Worm (Caenorhabditis elegans) whole organism, L3 larva: ENCODE data around the gene Y37H2A.7.

Experiments
- R02D3.7 ChIP-seq: fragments of 150-350 bp; optimal IDR thresholded peaks from 2 replicates; lab custom pipeline; 2014; ENCODE audit warnings: missing biosample characterization, missing genetic modification characterization
- aly-2 ChIP-seq: fragments of 150-350 bp; optimal IDR thresholded peaks from 2 replicates; lab custom pipeline; 2014; ENCODE audit warnings: missing biosample characterization, missing genetic modification characterization
- ceh-16 ChIP-seq: sonication (generic microtip); optimal IDR thresholded peaks from 2 replicates; lab custom pipeline; 2017; ENCODE audit warnings: missing biosample characterization, missing genetic modification characterization
- ceh-28 ChIP-seq: fragments of 150-350 bp; optimal IDR thresholded peaks from 2 replicates; lab custom pipeline; 2014; ENCODE audit warnings: missing biosample characterization, missing genetic modification reagents, missing genetic modification characterization
- ceh-82 ChIP-seq: fragments of 150-350 bp; optimal IDR thresholded peaks from 2 replicates; lab custom pipeline; 2014; ENCODE audit warnings: missing biosample characterization, missing genetic modification characterization
- egl-27 ChIP-seq: sonication (generic microtip); optimal IDR thresholded peaks from 4 replicates; lab custom pipeline; 2017; ENCODE audit warnings: missing biosample characterization, missing genetic modification reagents, missing genetic modification characterization
- egl-5 ChIP-seq: fragments of 150-350 bp; optimal IDR thresholded peaks from 2 replicates; lab custom pipeline; 2017; ENCODE audit warnings: missing biosample characterization, missing genetic modification reagents, missing genetic modification characterization, inconsistent platforms
- elt-1 ChIP-seq: fragments of 150-350 bp; optimal IDR thresholded peaks from 2 replicates; lab custom pipeline; 2014; ENCODE audit warnings: missing biosample characterization, missing genetic modification characterization
- elt-3 ChIP-seq, 3 experiments: fragments of 150-350 bp in 1 of 3; sonication (generic microtip) in 2 of 3; optimal IDR thresholded peaks; 2 replicates in 2 of 3; 4 replicates in 1 of 3; lab custom pipeline; 2014 to 2017; ENCODE audit warnings: missing biosample characterization in 3 of 3, missing genetic modification characterization in 3 of 3
- eor-1 ChIP-seq, 2 experiments: fragments of 150-350 bp; optimal IDR thresholded peaks; 2 replicates each; lab custom pipeline; 2014 to 2018; ENCODE audit warnings: missing biosample characterization in 2 of 2, missing genetic modification characterization in 2 of 2
- fkh-2 ChIP-seq: fragments of 150-350 bp; optimal IDR thresholded peaks from 2 replicates; lab custom pipeline; 2014; ENCODE audit warnings: missing biosample characterization, missing genetic modification reagents, missing genetic modification characterization
- fos-1 ChIP-seq: fragments of 150-350 bp; optimal IDR thresholded peaks from 2 replicates; lab custom pipeline; 2014; ENCODE audit warnings: missing biosample characterization, missing genetic modification characterization
- jun-1 ChIP-seq: fragments of 150-350 bp; optimal IDR thresholded peaks from 2 replicates; lab custom pipeline; 2014; ENCODE audit warnings: missing biosample characterization, missing genetic modification reagents, missing genetic modification characterization
- lin-15B ChIP-seq: fragments of 150-350 bp; optimal IDR thresholded peaks from 2 replicates; lab custom pipeline; 2014; ENCODE audit warnings: missing biosample characterization, missing genetic modification characterization
- lsy-12 ChIP-seq: sonication (generic microtip); optimal IDR thresholded peaks from 2 replicates; lab custom pipeline; 2016; ENCODE audit warnings: mild to moderate bottlenecking, missing genetic modification characterization, missing compliant biosample characterization
- mdl-1 ChIP-seq: fragments of 150-350 bp; optimal IDR thresholded peaks from 2 replicates; lab custom pipeline; 2014; ENCODE audit warnings: missing biosample characterization, missing genetic modification characterization
- nfya-1 ChIP-seq: sonication (generic microtip); optimal IDR thresholded peaks from 2 replicates; lab custom pipeline; 2017; ENCODE audit warnings: missing genetic modification characterization, mild to moderate bottlenecking, missing compliant biosample characterization, antibody characterized with exemption, moderate library complexity; ENCODE audit not compliant: insufficient read depth
- nhr-11 ChIP-seq: fragments of 150-350 bp; optimal IDR thresholded peaks from 2 replicates; lab custom pipeline; 2014; ENCODE audit warnings: missing biosample characterization, missing genetic modification characterization
- nhr-12 ChIP-seq: fragments of 150-350 bp; optimal IDR thresholded peaks from 2 replicates; lab custom pipeline; 2014; ENCODE audit warnings: missing biosample characterization, missing genetic modification characterization
- nhr-23 ChIP-seq: fragments of 150-350 bp; optimal IDR thresholded peaks from 2 replicates; lab custom pipeline; 2014; ENCODE audit warnings: missing biosample characterization, missing genetic modification reagents, missing genetic modification characterization
- nhr-237 ChIP-seq: fragments of 150-350 bp; optimal IDR thresholded peaks from 2 replicates; lab custom pipeline; 2014; ENCODE audit warnings: missing biosample characterization, missing genetic modification characterization
- nhr-25 ChIP-seq: sonication (generic microtip); optimal IDR thresholded peaks from 2 replicates; lab custom pipeline; 2017; ENCODE audit warnings: missing biosample characterization, missing genetic modification characterization
- nhr-28 ChIP-seq: fragments of 150-350 bp; optimal IDR thresholded peaks from 2 replicates; lab custom pipeline; 2014; ENCODE audit warnings: missing biosample characterization, missing genetic modification characterization
- nhr-43 ChIP-seq: sonication (generic microtip); optimal IDR thresholded peaks from 2 replicates; lab custom pipeline; 2016; ENCODE audit warnings: mild to moderate bottlenecking, missing genetic modification characterization, missing compliant biosample characterization; ENCODE audit not compliant: poor library complexity, severe bottlenecking
- nhr-67 ChIP-seq: fragments of 150-350 bp; optimal IDR thresholded peaks from 2 replicates; lab custom pipeline; 2014; ENCODE audit warnings: missing biosample characterization, missing genetic modification characterization
- nhr-76 ChIP-seq: fragments of 150-350 bp; sonication (generic microtip); optimal IDR thresholded peaks from 5 replicates; lab custom pipeline; 2014; ENCODE audit warnings: missing biosample characterization, missing genetic modification characterization
- pqm-1 ChIP-seq: fragments of 150-350 bp; optimal IDR thresholded peaks from 2 replicates; lab custom pipeline; 2017; ENCODE audit warnings: missing biosample characterization, missing genetic modification characterization, inconsistent platforms
- sea-2 ChIP-seq: fragments of 150-350 bp; sonication (generic microtip); optimal IDR thresholded peaks from 4 replicates; lab custom pipeline; 2014; ENCODE audit warnings: missing biosample characterization, missing genetic modification reagents, missing genetic modification characterization
- snpc-4 ChIP-seq: fragments of 150-350 bp; optimal IDR thresholded peaks from 2 replicates; lab custom pipeline; 2014; ENCODE audit warnings: missing biosample characterization, missing genetic modification characterization
- tbx-2 ChIP-seq: sonication (generic microtip); optimal IDR thresholded peaks from 2 replicates; lab custom pipeline; 2016; ENCODE audit warnings: mild to moderate bottlenecking, missing genetic modification characterization, missing compliant biosample characterization
- zag-1 ChIP-seq: fragments of 150-350 bp; optimal IDR thresholded peaks from 2 replicates; lab custom pipeline; 2014; ENCODE audit warnings: missing biosample characterization, missing genetic modification characterization
- ztf-11 ChIP-seq: fragments of 150-350 bp; optimal IDR thresholded peaks from 2 replicates; lab custom pipeline; 2014; ENCODE audit warnings: missing biosample characterization, missing genetic modification characterization

Gene Y37H2A.7

ce11 chrV:18141161-18141560 is 6.9 kb upstream of the Y37H2A.7 start, which contains the start of gene Y37H2A.11:
Gene Y37H2A.11 (plus strand): TSS chrV:18141461.
- TF ChIP-seq ceh-82 = no peak
- TF ChIP-seq elt-1 (tag; lab: Kevin White, UChicago) = no peak
- TF ChIP-seq R02D3.7 = no peak
- no peak for TF ChIP-seq lin-15B (tag; lab: Kevin White, UChicago)
- TF ChIP-seq elt-3 (tag; optimal IDR thresholded peaks at IDR 0.05; lab: Kevin White, UChicago) = no peak
- TF ChIP-seq fos-1 (tag; lab: Kevin White, UChicago) = no peak
- TF ChIP-seq egl-27 (tag; lab: Kevin White, UChicago) = no peak
- no peak for TF ChIP-seq jun-1 (tag; lab: Kevin White, UChicago)
- TF ChIP-seq nfya-1 (tag; lab: Kevin White, UChicago) = no peak
- no peak for TF ChIP-seq pqm-1 (tag; lab: Kevin White, UChicago)
- no peak for TF ChIP-seq egl-5 (tag; lab: Kevin White, UChicago)
- TF ChIP-seq eor-1 (tag; optimal IDR thresholded peaks at IDR 0.05; lab: Kevin White, UChicago) = no peak
- TF ChIP-seq nhr-67 (tag; lab: Kevin White, UChicago) = no peak
- TF ChIP-seq nhr-11 (tag; lab: Kevin White, UChicago) = no peak
- TF ChIP-seq nhr-12 = no peak
- TF ChIP-seq snpc-4 = no peak
- TF ChIP-seq nhr-23 (tag; lab: Kevin White, UChicago) = no peak
- TF ChIP-seq ceh-16 (tag; lab: Kevin White, UChicago) = no peak
- no peak for TF ChIP-seq nhr-25 (tag; lab: Kevin White, UChicago)

- TF ChIP-seq egl-27 (tag; lab: Kevin White, UChicago) (no peak), ztf-11 (tag; lab: Kevin White, UChicago) (no peak), R02D3.7 (no peak), lin-15B (tag; lab: Kevin White, UChicago) (no peak), ceh-16 (tag; lab: Kevin White, UChicago) (no peak), nhr-23 (tag; lab: Kevin White, UChicago) (no peak), nfya-1 (tag; lab: Kevin White, UChicago) (no peak), nhr-28 (tag; lab: Kevin White, UChicago) (no peak), aly-2 (tag; lab: Kevin White, UChicago) (no peak), nhr-11 (tag; lab: Kevin White, UChicago) (no peak), mdl-1 (tag; lab: Kevin White, UChicago) (no peak), fkh-2 (tag; lab: Kevin White, UChicago) (no peak), nhr-67 (tag; lab: Kevin White, UChicago) (no peak), nhr-237 (tag; lab: Kevin White, UChicago) (no peak), snpc-4 (no peak), egl-5 (tag; lab: Kevin White, UChicago) (no peak), elt-1 (tag; lab: Kevin White, UChicago) (no peak), nhr-43 (tag; lab: Kevin White, UChicago) (no peak), ceh-28 (no peak), sea-2 (GFP tag; lab: Kevin White, UChicago) (no peak)
Measured at ce11 chrV:18138695-18139094, 4.4 kb upstream of the Y37H2A.7 start, which contains the start of gene Y37H2A.10. Gene Y37H2A.10 (plus strand): TSS chrV:18138995.

DNA sequence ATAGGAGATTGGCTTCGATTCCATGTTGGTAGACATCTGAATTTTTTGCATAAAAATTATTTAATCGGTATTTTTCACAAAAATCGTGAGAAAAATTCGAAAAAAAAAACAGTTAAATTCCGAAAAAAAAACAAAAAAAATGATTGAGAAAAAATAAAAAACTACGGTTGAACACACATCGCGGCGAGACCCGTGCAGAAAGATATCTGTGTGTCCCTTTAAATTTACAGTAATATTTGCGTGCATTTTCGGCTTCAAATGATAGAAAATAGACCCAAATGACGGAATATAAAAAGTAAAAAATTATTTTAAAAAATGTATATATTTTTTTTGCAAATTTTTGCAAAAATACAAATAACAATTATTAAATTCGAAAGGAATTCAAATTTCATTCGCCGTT is 3.4 kb upstream of the Y37H2A.7 start:
- TF ChIP-seq nhr-25 (tag; lab: Kevin White, UChicago) = no peak
- TF ChIP-seq nhr-11 (tag; lab: Kevin White, UChicago) = no peak
- no peak for TF ChIP-seq sea-2 (GFP tag; lab: Kevin White, UChicago)
- no peak for TF ChIP-seq nhr-76
- no peak for TF ChIP-seq R02D3.7
- TF ChIP-seq aly-2 (tag; lab: Kevin White, UChicago) = no peak
- TF ChIP-seq eor-1 (tag; optimal IDR thresholded peaks at IDR 0.05; lab: Kevin White, UChicago) = no peak
- TF ChIP-seq zag-1 (tag; lab: Kevin White, UChicago) = no peak
- TF ChIP-seq ztf-11 (tag; lab: Kevin White, UChicago) = no peak

ce11 chrV:18133177-18133576 is 1.1 kb downstream of the Y37H2A.7 start, which contains the start of gene Y37H2A.18:
Gene Y37H2A.18 (minus strand): TSS chrV:18133277.
- TF ChIP-seq ztf-11 (tag; lab: Kevin White, UChicago) (no peak), lin-15B (tag; lab: Kevin White, UChicago) (no peak), ceh-16 (tag; lab: Kevin White, UChicago) (no peak), egl-5 (tag; lab: Kevin White, UChicago) (no peak), jun-1 (tag; lab: Kevin White, UChicago) (no peak), nhr-25 (tag; lab: Kevin White, UChicago) (no peak), sea-2 (GFP tag; lab: Kevin White, UChicago) (no peak), nfya-1 (tag; lab: Kevin White, UChicago) (no peak), tbx-2 (tag; lab: Kevin White, UChicago) (no peak), lsy-12 (tag; lab: Kevin White, UChicago) (no peak), aly-2 (tag; lab: Kevin White, UChicago) (no peak), nhr-67 (tag; lab: Kevin White, UChicago) (no peak)
